Fruit fly (Drosophila melanogaster) whole organism: Measurements from ENCODE around the gene DIP-iota.

Experiments
- Dll ChIP-seq: fragments of >200 bp; optimal IDR thresholded peaks from 2 replicates; lab custom pipeline; 2017
- EcR ChIP-seq, 2 experiments: fragments of >200 bp; optimal IDR thresholded peaks; 2 replicates each; lab custom pipeline; 2017; ENCODE audit warnings: missing biosample characterization in 2 of 2, missing genetic modification characterization in 2 of 2, missing genetic modification reagents in 2 of 2
- pan ChIP-seq: fragments of >200 bp; optimal IDR thresholded peaks from 2 replicates; lab custom pipeline; 2017
- psq ChIP-seq: fragments of >200 bp; optimal IDR thresholded peaks from 2 replicates; lab custom pipeline; 2017
- usp ChIP-seq: fragments of >200 bp; optimal IDR thresholded peaks from 2 replicates; lab custom pipeline; 2017; ENCODE audit warnings: missing biosample characterization, missing genetic modification characterization, mixed read lengths

DNA sequence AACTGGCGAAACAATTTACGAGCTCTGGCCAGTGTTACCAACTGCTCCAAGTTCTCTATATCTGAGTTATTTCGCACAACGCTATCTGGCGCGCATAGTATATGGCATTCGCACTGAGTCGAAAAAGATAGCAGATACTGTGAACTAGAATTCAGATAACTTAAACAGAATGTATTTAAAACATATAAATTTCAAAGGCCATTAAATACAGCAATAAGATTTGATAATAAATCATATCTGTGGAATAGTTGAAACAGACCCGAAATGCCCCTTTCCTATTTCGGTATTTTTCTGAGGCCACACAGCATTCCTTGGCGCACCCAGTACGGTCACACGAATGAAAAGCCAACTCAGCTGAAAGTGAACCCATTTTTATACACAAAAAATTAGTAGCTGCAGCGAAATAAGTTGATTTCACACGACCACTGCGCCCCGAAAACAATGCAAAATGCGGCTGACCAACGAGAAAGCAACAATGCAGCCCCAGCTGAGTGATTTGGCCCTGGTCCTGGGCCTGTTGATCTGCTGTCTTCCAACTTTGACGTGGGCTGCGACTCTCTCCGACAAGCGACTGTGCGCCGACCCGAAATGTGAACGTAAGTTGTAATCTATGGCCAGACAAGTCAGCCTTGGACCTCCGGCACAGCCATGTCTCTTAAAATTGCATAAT, 27.7 kb upstream of the DIP-iota start, which contains the start of the genes CG31635 and Tango1:
- TF ChIP-seq EcR (GFP tag; optimal IDR thresholded peaks at IDR 0.05; lab: Kevin White, UChicago) (no peak), pan (lab: Kevin White, UChicago) (no peak), usp (no peak), Dll (lab: Kevin White, UChicago) (no peak), psq (lab: Kevin White, UChicago) (no peak)
